Worm (Caenorhabditis elegans): Measurements from ENCODE around the gene K11H12.3.

DNA sequence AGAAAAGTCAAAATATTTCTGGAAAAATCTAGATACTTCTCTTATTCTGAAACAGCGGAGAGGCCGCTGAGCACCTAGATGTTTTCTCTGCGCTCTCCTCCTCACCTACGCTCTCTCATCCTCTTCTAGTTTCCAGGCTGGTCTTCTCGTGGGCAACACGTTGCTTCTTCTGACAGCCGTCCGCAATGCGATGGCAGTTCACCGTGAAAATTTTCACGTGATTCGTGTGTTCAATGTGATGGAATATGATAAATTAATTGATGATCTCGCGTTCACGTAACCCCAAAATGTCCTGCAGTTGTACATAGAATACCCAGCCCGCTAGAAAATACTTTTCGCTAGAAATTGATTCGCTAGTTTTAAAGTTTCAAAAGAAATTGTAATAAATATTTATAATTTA lies 39.7 kb downstream of the K11H12.3 start:
- TF ChIP-seq hmg-4 (GFP tag; optimal IDR thresholded peaks at IDR 0.05) (no peak), B0310.2 (tag; optimal IDR thresholded peaks at IDR 0.05) (no peak), hnd-1 (tag; optimal IDR thresholded peaks at IDR 0.05) (no peak), ama-1 (optimal IDR thresholded peaks at IDR 0.05) (no peak), tra-4 (tag; optimal IDR thresholded peaks at IDR 0.05) (no peak), hmbx-1 (tag; optimal IDR thresholded peaks at IDR 0.05) (no peak), tbx-37 (GFP tag; conservative IDR thresholded peaks at IDR 0.05) (no peak), pes-1 (GFP tag; IDR thresholded peaks at IDR 0.05) (no peak)
